Fruit fly (Drosophila melanogaster) whole organism, prepupa: ENCODE measurements around the gene Pex7.

Experiments
- CG10631 ChIP-seq: fragments of 200-800 bp; sonication (Bioruptor generic); optimal IDR thresholded peaks from 2 replicates; lab custom pipeline; 2016; ENCODE audit warnings: missing biosample characterization, missing genetic modification characterization
- CG10669 ChIP-seq: fragments of 200-800 bp; sonication (Bioruptor generic); optimal IDR thresholded peaks from 3 replicates; lab custom pipeline; 2018; ENCODE audit warnings: missing biosample characterization, mild to moderate bottlenecking, missing genetic modification characterization, moderate library complexity
- CG11294 ChIP-seq: fragments of 200-800 bp; sonication (Bioruptor generic); IDR thresholded peaks from 2 replicates; pipeline ENCODE4 v1.3.6; 2022; ENCODE audit warnings: missing biosample characterization, missing genetic modification characterization
- CG11762 ChIP-seq: fragments of 200-800 bp; sonication (Bioruptor generic); optimal IDR thresholded peaks from 3 replicates; lab custom pipeline; 2016; ENCODE audit warnings: missing biosample characterization, missing genetic modification characterization; ENCODE audit not compliant: insufficient read depth
- CG11902 ChIP-seq: fragments of 200-800 bp; sonication (Bioruptor generic); optimal IDR thresholded peaks from 3 replicates; lab custom pipeline; 2016; ENCODE audit warnings: missing biosample characterization, missing genetic modification characterization
- CG15336 ChIP-seq: fragments of 200-800 bp; sonication (Bioruptor generic); IDR thresholded peaks from 2 replicates; pipeline ENCODE4 v1.3.6; 2022; ENCODE audit warnings: missing biosample characterization, missing genetic modification characterization
- CG3032 ChIP-seq: fragments of 200-800 bp; optimal IDR thresholded peaks from 2 replicates; lab custom pipeline; 2019; ENCODE audit warnings: missing biosample characterization, mild to moderate bottlenecking, missing genetic modification characterization, moderate library complexity
- CG34406 ChIP-seq: fragments of 200-800 bp; sonication (Bioruptor generic); optimal IDR thresholded peaks from 3 replicates; lab custom pipeline; 2016; ENCODE audit warnings: missing biosample characterization, missing genetic modification characterization
- CG3919 ChIP-seq: fragments of 200-800 bp; sonication (Bioruptor generic); optimal IDR thresholded peaks from 3 replicates; lab custom pipeline; 2016; ENCODE audit warnings: missing biosample characterization, missing genetic modification characterization
- CG4318 ChIP-seq: fragments of 200-800 bp; sonication (Bioruptor generic); optimal IDR thresholded peaks from 3 replicates; lab custom pipeline; 2017; ENCODE audit warnings: missing biosample characterization, mild to moderate bottlenecking, missing genetic modification characterization
- CG6163 ChIP-seq: fragments of 200-800 bp; sonication (Bioruptor generic); IDR thresholded peaks from 3 replicates; pipeline ENCODE4 v1.3.6; 2022; ENCODE audit warnings: missing biosample characterization, missing genetic modification characterization
- CG6276 ChIP-seq: fragments of 200-800 bp; sonication (Bioruptor generic); optimal IDR thresholded peaks from 2 replicates; lab custom pipeline; 2017; ENCODE audit warnings: missing biosample characterization, mild to moderate bottlenecking, missing genetic modification characterization
- CG6792 ChIP-seq: fragments of 200-800 bp; sonication (Bioruptor generic); optimal IDR thresholded peaks from 3 replicates; lab custom pipeline; 2016; ENCODE audit warnings: missing biosample characterization, missing genetic modification characterization
- CG6808 ChIP-seq: fragments of 200-800 bp; sonication (Bioruptor generic); optimal IDR thresholded peaks from 3 replicates; lab custom pipeline; 2017; ENCODE audit warnings: missing biosample characterization, missing genetic modification characterization, mild to moderate bottlenecking, moderate library complexity, missing genetic modification reagents
- CG6854 ChIP-seq: fragments of 200-800 bp; sonication (Bioruptor generic); optimal IDR thresholded peaks from 2 replicates; lab custom pipeline; 2017; ENCODE audit warnings: missing biosample characterization, mild to moderate bottlenecking, missing genetic modification characterization
- CG7368 ChIP-seq: fragments of 200-800 bp; sonication (Bioruptor generic); optimal IDR thresholded peaks from 3 replicates; lab custom pipeline; 2016; ENCODE audit warnings: missing biosample characterization, missing genetic modification characterization
- CG8119 ChIP-seq: fragments of 200-800 bp; sonication (Bioruptor generic); IDR thresholded peaks from 3 replicates; pipeline ENCODE4 v1.3.6; 2022; ENCODE audit warnings: missing biosample characterization, missing genetic modification characterization
- CG8319 ChIP-seq: fragments of 200-800 bp; sonication (Bioruptor generic); optimal IDR thresholded peaks from 3 replicates; lab custom pipeline; 2016; ENCODE audit warnings: missing biosample characterization, missing genetic modification characterization
- CG9139 ChIP-seq: fragments of 200-800 bp; sonication (Bioruptor generic); optimal IDR thresholded peaks from 3 replicates; lab custom pipeline; 2017; ENCODE audit warnings: missing biosample characterization, mild to moderate bottlenecking, missing genetic modification characterization
- Eip75B ChIP-seq: fragments of 200-800 bp; sonication (Bioruptor generic); optimal IDR thresholded peaks from 3 replicates; lab custom pipeline; 2016; ENCODE audit warnings: missing biosample characterization, missing genetic modification characterization
- Eip78C ChIP-seq: fragments of 200-800 bp; sonication (Bioruptor generic); peaks from one replicate; lab custom pipeline; 2016; ENCODE audit warnings: missing biosample characterization, missing genetic modification characterization
- Eip93F ChIP-seq: fragments of 200-800 bp; sonication (Bioruptor generic); optimal IDR thresholded peaks from 2 replicates; lab custom pipeline; 2016; ENCODE audit warnings: missing biosample characterization, mild to moderate bottlenecking, missing genetic modification characterization
- Ets21C ChIP-seq: fragments of 200-800 bp; sonication (Bioruptor generic); optimal IDR thresholded peaks from 3 replicates; lab custom pipeline; 2016; ENCODE audit warnings: missing biosample characterization, missing genetic modification characterization
- Ets96B ChIP-seq: fragments of 200-800 bp; optimal IDR thresholded peaks from 2 replicates; lab custom pipeline; 2019; ENCODE audit warnings: missing biosample characterization, mild to moderate bottlenecking, missing genetic modification characterization, moderate library complexity
- Gug ChIP-seq: fragments of 200-800 bp; sonication (Bioruptor generic); IDR thresholded peaks from 2 replicates; pipeline ENCODE4 v1.3.6; 2022; ENCODE audit warnings: missing biosample characterization, missing genetic modification characterization
- Hr38 ChIP-seq: sonication (Bioruptor generic); optimal IDR thresholded peaks from 2 replicates; lab custom pipeline; 2016; ENCODE audit warnings: missing biosample characterization, missing genetic modification characterization
- Hr39 ChIP-seq: fragments of 200-800 bp; sonication (Bioruptor generic); optimal IDR thresholded peaks from 2 replicates; lab custom pipeline; 2016; ENCODE audit warnings: missing biosample characterization, missing genetic modification characterization
- Hr4 ChIP-seq: fragments of 200-800 bp; sonication (Bioruptor generic); optimal IDR thresholded peaks from 3 replicates; lab custom pipeline; 2016; ENCODE audit warnings: missing biosample characterization, missing genetic modification characterization
- Lpt ChIP-seq: fragments of 200-800 bp; sonication (Bioruptor generic); optimal IDR thresholded peaks from 3 replicates; lab custom pipeline; 2016; ENCODE audit warnings: missing biosample characterization, missing genetic modification characterization
- Met ChIP-seq: fragments of 200-800 bp; sonication (Bioruptor generic); optimal IDR thresholded peaks from 3 replicates; lab custom pipeline; 2016; ENCODE audit warnings: missing biosample characterization, missing genetic modification characterization
- Smox ChIP-seq: fragments of 200-800 bp; sonication (Bioruptor generic); optimal IDR thresholded peaks from 3 replicates; lab custom pipeline; 2016; ENCODE audit warnings: missing biosample characterization, missing genetic modification characterization
- Sox102F ChIP-seq: fragments of 200-800 bp; sonication (Bioruptor generic); optimal IDR thresholded peaks from 2 replicates; lab custom pipeline; 2016; ENCODE audit warnings: missing biosample characterization, mild to moderate bottlenecking, missing genetic modification characterization
- Sox14 ChIP-seq: fragments of 200-800 bp; sonication (Bioruptor generic); optimal IDR thresholded peaks from 3 replicates; lab custom pipeline; 2016; ENCODE audit warnings: missing biosample characterization, missing genetic modification characterization
- Sox15 ChIP-seq: fragments of 200-800 bp; sonication (Bioruptor generic); optimal IDR thresholded peaks from 3 replicates; lab custom pipeline; 2016; ENCODE audit warnings: missing biosample characterization, missing genetic modification characterization
- achi ChIP-seq: fragments of 200-800 bp; sonication (Bioruptor generic); optimal IDR thresholded peaks from 3 replicates; lab custom pipeline; 2016; ENCODE audit warnings: missing biosample characterization, missing genetic modification characterization
- acj6 ChIP-seq: fragments of 200-800 bp; sonication (Bioruptor generic); optimal IDR thresholded peaks from 3 replicates; lab custom pipeline; 2016; ENCODE audit warnings: missing biosample characterization, missing genetic modification characterization
- cyc ChIP-seq: fragments of 200-800 bp; sonication (Bioruptor generic); optimal IDR thresholded peaks from 3 replicates; lab custom pipeline; 2016; ENCODE audit warnings: missing biosample characterization, missing genetic modification characterization
- dac ChIP-seq: fragments of 200-800 bp; sonication (Bioruptor generic); optimal IDR thresholded peaks from 2 replicates; lab custom pipeline; 2017; ENCODE audit warnings: missing biosample characterization, mild to moderate bottlenecking, missing genetic modification characterization
- dsx ChIP-seq: fragments of 200-800 bp; optimal IDR thresholded peaks from 3 replicates; lab custom pipeline; 2019; ENCODE audit warnings: missing biosample characterization, mild to moderate bottlenecking, missing genetic modification characterization, moderate library complexity; ENCODE audit not compliant: poor library complexity, severe bottlenecking
- eg ChIP-seq: fragments of 200-800 bp; sonication (Bioruptor generic); IDR thresholded peaks from 3 replicates; pipeline ENCODE4 v1.3.6; 2022; ENCODE audit warnings: missing biosample characterization, missing genetic modification characterization
- esn ChIP-seq: fragments of 200-800 bp; sonication (Bioruptor generic); optimal IDR thresholded peaks from 2 replicates; lab custom pipeline; 2016; ENCODE audit warnings: missing biosample characterization, mild to moderate bottlenecking, missing genetic modification characterization, moderate library complexity
- fd59A ChIP-seq: fragments of 200-800 bp; sonication (Bioruptor generic); optimal IDR thresholded peaks from 2 replicates; lab custom pipeline; 2017; ENCODE audit warnings: missing biosample characterization, mild to moderate bottlenecking, missing genetic modification characterization, missing genetic modification reagents
- fd85E ChIP-seq: fragments of 200-800 bp; sonication (Bioruptor generic); optimal IDR thresholded peaks from 3 replicates; lab custom pipeline; 2016; ENCODE audit warnings: missing biosample characterization, missing genetic modification characterization
- fkh ChIP-seq: fragments of 200-800 bp; sonication (Bioruptor generic); optimal IDR thresholded peaks from 3 replicates; lab custom pipeline; 2017; ENCODE audit warnings: missing biosample characterization, mild to moderate bottlenecking, missing genetic modification characterization, moderate library complexity
- lz ChIP-seq: fragments of 200-800 bp; sonication (Bioruptor generic); optimal IDR thresholded peaks from 3 replicates; lab custom pipeline; 2016; ENCODE audit warnings: missing biosample characterization, missing genetic modification characterization
- net ChIP-seq: fragments of 200-800 bp; sonication (Bioruptor generic); optimal IDR thresholded peaks from 3 replicates; lab custom pipeline; 2016; ENCODE audit warnings: missing biosample characterization, missing genetic modification characterization
- pdm3 ChIP-seq: fragments of 200-800 bp; sonication (Bioruptor generic); optimal IDR thresholded peaks from 3 replicates; lab custom pipeline; 2016; ENCODE audit warnings: missing biosample characterization, missing genetic modification characterization
- salr ChIP-seq, 2 experiments: fragments of 200-800 bp; sonication (Bioruptor generic); optimal IDR thresholded peaks; 3 replicates each; lab custom pipeline; 2016 to 2018; ENCODE audit warnings: missing biosample characterization in 2 of 2, missing genetic modification characterization in 2 of 2, mild to moderate bottlenecking in 1 of 2
- spab ChIP-seq: fragments of 200-800 bp; sonication (Bioruptor generic); optimal IDR thresholded peaks from 2 replicates; lab custom pipeline; 2017; ENCODE audit warnings: missing biosample characterization, mild to moderate bottlenecking, missing genetic modification characterization, missing genetic modification reagents
- svp ChIP-seq: fragments of 200-800 bp; sonication (Bioruptor generic); peaks from one replicate; lab custom pipeline; 2016; ENCODE audit warnings: missing biosample characterization, missing genetic modification characterization
- vri ChIP-seq: fragments of 200-800 bp; sonication (Bioruptor generic); optimal IDR thresholded peaks from 3 replicates; lab custom pipeline; 2016; ENCODE audit warnings: missing biosample characterization, mild to moderate bottlenecking, missing genetic modification characterization

The Pex7 gene

dm6 chr3L:8661793-8662669, 15.1 kb downstream of the Pex7 start:
- no peak for TF ChIP-seq Ets21C (GFP tag; lab: Kevin White, UChicago)
- TF ChIP-seq CG11294 (GFP tag; lab: Robert Waterston, UW): no peak
- no peak for TF ChIP-seq fd85E (GFP tag; lab: Kevin White, UChicago)
- no peak for TF ChIP-seq CG6276 (GFP tag; lab: Kevin White, UChicago)
- peak; percentile 28 for TF ChIP-seq CG10669 (GFP tag; lab: Kevin White, UChicago)
- no peak for TF ChIP-seq salr (GFP tag; optimal IDR thresholded peaks at IDR 0.05; lab: Kevin White, UChicago)
- TF ChIP-seq Hr4: no peak
- no peak for TF ChIP-seq CG8119 (GFP tag; lab: Robert Waterston, UW)
- peak; percentile 11 for TF ChIP-seq Eip75B
- TF ChIP-seq CG8319 (GFP tag; lab: Kevin White, UChicago): no peak
- peak; percentile 36 for TF ChIP-seq achi (GFP tag; lab: Kevin White, UChicago)
- no peak for TF ChIP-seq fd59A
- no peak for TF ChIP-seq Eip93F (GFP tag; lab: Kevin White, UChicago)
- TF ChIP-seq Hr39: peak; percentile 3
- TF ChIP-seq acj6 (GFP tag; lab: Kevin White, UChicago): peak; percentile 19
- peak; percentile 37 for TF ChIP-seq spab (GFP tag; lab: Kevin White, UChicago)
- no peak for TF ChIP-seq lz (GFP tag; lab: Kevin White, UChicago)
- no peak for TF ChIP-seq Smox (GFP tag; lab: Kevin White, UChicago)
- TF ChIP-seq Lpt (GFP tag; lab: Kevin White, UChicago): no peak
- TF ChIP-seq cyc (GFP tag; lab: Kevin White, UChicago): no peak
- TF ChIP-seq CG3919 (GFP tag; lab: Kevin White, UChicago): peak; percentile 25
- peak; percentile 3 for TF ChIP-seq CG9139 (GFP tag; lab: Kevin White, UChicago)
- no peak for TF ChIP-seq CG6163
- TF ChIP-seq Sox14: no peak
- no peak for TF ChIP-seq eg (GFP tag; lab: Robert Waterston, UW)
- peak; percentile 32 for TF ChIP-seq CG10631 (GFP tag; lab: Kevin White, UChicago)
- TF ChIP-seq svp: peak; percentile 85
- TF ChIP-seq Met (GFP tag; lab: Kevin White, UChicago): peak; percentile 32
- peak; percentile 45 for TF ChIP-seq CG3032 (tag; lab: Kevin White, UChicago)
- no peak for TF ChIP-seq Gug (GFP tag; lab: Robert Waterston, UW)
- no peak for TF ChIP-seq CG4318 (GFP tag; lab: Kevin White, UChicago)
- no peak for TF ChIP-seq net (GFP tag; lab: Kevin White, UChicago)
- TF ChIP-seq CG11902 (GFP tag; lab: Kevin White, UChicago): peak; percentile 4
- TF ChIP-seq CG7368 (GFP tag; lab: Kevin White, UChicago): no peak
- TF ChIP-seq Hr38: no peak
- no peak for TF ChIP-seq fkh
- TF ChIP-seq CG6792: peak; percentile 38
- peak; percentile 48 for TF ChIP-seq Ets96B (tag; lab: Kevin White, UChicago)
- TF ChIP-seq Sox102F (GFP tag; lab: Kevin White, UChicago): peak; percentile 19
- TF ChIP-seq CG11762: peak; percentile 1
- TF ChIP-seq Eip78C: peak; percentile 89
- peak; percentile 33 for TF ChIP-seq CG6808 (GFP tag; lab: Kevin White, UChicago)
- peak; percentile 39 for TF ChIP-seq CG34406 (GFP tag; lab: Kevin White, UChicago)
- no peak for TF ChIP-seq dac (GFP tag; lab: Kevin White, UChicago)
- peak; percentile 30 for TF ChIP-seq dsx
- TF ChIP-seq vri (GFP tag; lab: Kevin White, UChicago): no peak
- no peak for TF ChIP-seq CG15336 (GFP tag; lab: Robert Waterston, UW)
- TF ChIP-seq Sox15 (GFP tag; lab: Kevin White, UChicago): peak; percentile 9
- peak; percentile 29 for TF ChIP-seq esn (GFP tag; lab: Kevin White, UChicago)
- TF ChIP-seq CG6854 (GFP tag; lab: Kevin White, UChicago): no peak
- TF ChIP-seq pdm3 (GFP tag; lab: Kevin White, UChicago): peak; percentile 47
